Fruit fly (Drosophila melanogaster): Measurements from ENCODE around the gene CG5555.

CG5555 gene

DNA sequence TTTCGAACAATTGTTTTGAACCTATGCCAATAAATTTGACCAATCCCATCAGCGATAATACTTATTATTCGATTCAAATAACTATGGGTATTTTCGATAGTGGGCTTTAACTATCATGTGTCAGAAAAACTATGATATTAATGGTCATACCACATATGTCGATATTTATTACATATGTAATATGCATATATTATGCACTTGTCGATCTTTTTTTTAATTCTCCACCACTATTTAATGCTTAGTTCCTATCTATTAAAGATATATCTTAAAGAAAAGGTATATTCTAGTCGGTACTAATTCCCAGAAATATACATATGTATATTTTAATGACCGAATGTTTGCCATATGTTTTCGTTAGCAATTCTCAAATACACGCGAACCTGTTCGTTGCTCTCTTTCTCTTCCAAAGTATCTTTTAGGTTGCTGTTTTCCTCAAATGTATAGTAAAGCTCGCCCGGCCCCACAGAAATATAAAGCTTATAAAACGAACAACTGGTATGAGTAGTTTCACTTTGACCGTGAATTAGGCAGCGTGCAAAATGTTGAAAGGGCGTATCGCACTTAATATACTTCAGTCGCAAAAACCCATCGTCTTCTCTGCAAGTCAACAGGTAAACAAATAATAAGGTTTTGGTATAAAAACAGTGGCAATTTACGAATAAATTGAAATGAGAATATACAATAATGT lies 48.0 kb downstream of the CG5555 start, which contains the start of gene Cyp12a5:
Cyp12a5 (plus strand) TSS at position 503 of the 688 bp plus-strand sequence.
- TF ChIP-seq Ets98B (GFP tag; IDR thresholded peaks at IDR 0.05): no peak
- no peak for TF ChIP-seq CG8159 (tag; optimal IDR thresholded peaks at IDR 0.05)
- TF ChIP-seq CG12605 (GFP tag; IDR thresholded peaks at IDR 0.05): no peak
- TF ChIP-seq CG8301 (tag; optimal IDR thresholded peaks at IDR 0.05): no peak
- no peak for TF ChIP-seq Pif1B (GFP tag; optimal IDR thresholded peaks at IDR 0.05)
- no peak for TF ChIP-seq rn (GFP tag; IDR thresholded peaks at IDR 0.05)
- TF ChIP-seq CG4496 (GFP tag; IDR thresholded peaks at IDR 0.05): no peak
- no peak for TF ChIP-seq CG34367 (tag; optimal IDR thresholded peaks at IDR 0.05)
- TF ChIP-seq CG9948 (tag; optimal IDR thresholded peaks at IDR 0.05): no peak
- TF ChIP-seq Pif1A (GFP tag; optimal IDR thresholded peaks at IDR 0.05): no peak
- no peak for TF ChIP-seq Snoo (tag; optimal IDR thresholded peaks at IDR 0.05)
- no peak for TF ChIP-seq gl (tag; optimal IDR thresholded peaks at IDR 0.05)
- TF ChIP-seq CG15710 (tag; optimal IDR thresholded peaks at IDR 0.05): no peak
- TF ChIP-seq CG14655 (GFP tag; optimal IDR thresholded peaks at IDR 0.05): no peak
- TF ChIP-seq fd96Ca (GFP tag; IDR thresholded peaks at IDR 0.05): no peak
- TF ChIP-seq CG17806 (tag; optimal IDR thresholded peaks at IDR 0.05): no peak
- no peak for TF ChIP-seq CG13204 (GFP tag; optimal IDR thresholded peaks at IDR 0.05)

Measured in whole organism, pupa.